Worm (Caenorhabditis elegans): ENCODE measurements around the gene tut-2.

DNA sequence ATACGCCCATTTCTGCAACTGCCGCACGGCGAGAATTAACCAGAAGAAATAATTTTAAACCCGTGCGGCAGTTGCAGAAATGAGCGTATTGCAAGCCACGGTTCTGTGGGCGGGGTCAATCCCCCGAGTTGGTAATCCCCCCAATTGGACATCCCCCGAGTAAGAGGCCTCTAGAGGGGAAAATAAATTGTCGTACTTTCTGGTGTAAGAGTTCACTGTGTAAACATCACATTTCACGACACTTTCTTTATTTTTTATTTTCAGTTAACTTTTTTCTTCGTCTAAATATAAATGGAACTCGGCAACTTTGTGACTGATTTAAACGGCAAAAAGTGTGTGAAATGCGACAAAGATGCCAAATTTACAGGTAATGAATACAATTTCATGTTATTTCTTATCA is at the start of gene tut-2:
- TF ChIP-seq ama-1 (optimal IDR thresholded peaks at IDR 0.05) (no peak), B0310.2 (tag; optimal IDR thresholded peaks at IDR 0.05) (no peak), aly-1 (tag; optimal IDR thresholded peaks at IDR 0.05) (no peak), pes-1 (GFP tag; IDR thresholded peaks at IDR 0.05) (no peak)
